Fruit fly (Drosophila melanogaster): ENCODE data around the gene CG32450.

DNA sequence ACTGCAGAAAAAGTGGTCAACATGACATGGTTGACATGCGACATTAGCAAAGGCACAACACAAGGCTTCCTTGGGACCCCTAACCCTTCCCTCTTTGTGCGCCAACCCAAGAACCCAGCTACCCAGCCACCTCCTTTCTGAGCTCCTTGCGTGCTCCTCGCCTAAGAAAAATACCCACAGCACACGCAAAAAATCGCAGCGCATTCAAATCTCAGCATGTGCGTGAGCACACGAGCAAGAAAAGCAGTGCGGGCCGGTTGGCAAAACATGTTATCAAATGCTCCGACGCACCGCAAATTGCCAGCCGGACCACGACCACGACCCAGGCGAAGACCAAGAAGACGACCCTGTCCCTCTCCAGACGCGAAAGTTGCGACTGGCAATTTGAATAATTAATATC, 47.9 kb downstream of the CG32450 start:
- TF ChIP-seq ttk (optimal IDR thresholded peaks at IDR 0.05) = no peak
- no peak for TF ChIP-seq psq (optimal IDR thresholded peaks at IDR 0.05)

Data from Kc167 (cell line).